Fruit fly (Drosophila melanogaster) Kc167 (cell line): Measurements from ENCODE around the gene CG12541.

ENCODE experiments used
- Myc ChIP-seq: fragments of >200 bp; optimal IDR thresholded peaks from 2 replicates; lab custom pipeline; 2017; ENCODE audit warnings: missing external identifiers
- Sin3A ChIP-seq: fragments of >200 bp; optimal IDR thresholded peaks from 2 replicates; lab custom pipeline; 2018; ENCODE audit warnings: missing external identifiers
- h ChIP-seq: fragments of >200 bp; optimal IDR thresholded peaks from 3 replicates; lab custom pipeline; 2018; ENCODE audit warnings: missing external identifiers
- insv ChIP-seq: fragments of >200 bp; optimal IDR thresholded peaks from 3 replicates; lab custom pipeline; 2018; ENCODE audit warnings: missing external identifiers
- psq ChIP-seq: fragments of >200 bp; optimal IDR thresholded peaks from 2 replicates; lab custom pipeline; 2017; ENCODE audit warnings: missing external identifiers
- ttk ChIP-seq: sonication (Bioruptor generic); optimal IDR thresholded peaks from 2 replicates; lab custom pipeline; 2017; ENCODE audit warnings: missing external identifiers

The CG12541 gene

DNA sequence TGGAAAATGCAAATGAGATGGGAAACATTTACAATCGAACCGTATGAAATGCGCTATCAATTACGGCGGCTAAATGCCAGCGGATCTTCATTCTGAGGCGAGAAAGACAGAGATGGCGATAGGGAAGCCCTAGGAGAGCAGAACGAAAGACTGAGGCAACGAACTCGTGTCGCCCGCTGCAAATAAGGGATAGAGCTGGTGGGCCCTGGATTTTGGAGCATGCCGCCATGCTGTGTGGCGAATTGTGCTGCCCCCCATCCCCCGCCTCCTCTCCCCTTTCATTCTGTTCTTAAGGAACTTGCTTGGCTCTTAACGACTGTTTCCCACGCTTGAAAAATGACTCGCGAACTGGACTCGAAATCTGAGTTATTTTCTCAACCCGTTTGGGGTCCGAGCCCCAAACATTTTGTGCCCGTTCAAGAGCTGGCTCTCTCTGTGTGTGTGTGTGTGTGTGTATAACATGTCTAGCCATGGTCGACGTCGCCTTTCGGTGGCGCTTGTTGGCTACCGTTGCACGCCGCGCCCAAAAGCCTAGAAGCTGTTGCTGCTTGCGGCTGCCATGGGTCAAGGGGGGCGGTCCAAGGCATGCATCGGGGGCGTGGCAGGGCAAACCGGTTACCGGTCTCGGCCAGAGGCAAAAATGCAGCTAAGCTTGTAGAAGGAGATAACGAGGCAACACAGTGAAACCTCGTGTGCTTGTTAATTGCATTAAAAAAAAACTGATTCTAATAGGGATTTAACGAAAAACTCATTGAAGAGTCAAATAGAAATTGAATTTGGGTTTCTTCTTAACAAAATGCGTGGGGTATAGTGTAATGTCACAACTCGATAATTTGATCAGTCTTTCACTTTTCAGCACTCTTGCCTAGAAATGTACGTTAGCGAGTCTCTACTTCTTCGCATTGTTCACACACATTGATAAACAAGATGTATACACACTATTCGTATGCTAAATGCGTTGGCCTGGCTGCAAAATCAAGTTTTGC, 57.5 kb downstream of the CG12541 start:
- no peak for TF ChIP-seq psq (lab: Kevin White, UChicago)
- TF ChIP-seq h (lab: Kevin White, UChicago), result no peak
- TF ChIP-seq ttk (lab: Kevin White, UChicago), result no peak
- no peak for TF ChIP-seq Sin3A (lab: Kevin White, UChicago)
- no peak for TF ChIP-seq Myc (lab: Kevin White, UChicago)
- no peak for TF ChIP-seq insv

- no peak for TF ChIP-seq insv
- TF ChIP-seq psq (lab: Kevin White, UChicago), result no peak
- no peak for TF ChIP-seq Myc (lab: Kevin White, UChicago)
- no peak for TF ChIP-seq ttk (lab: Kevin White, UChicago)
- no peak for TF ChIP-seq Sin3A (lab: Kevin White, UChicago)
These were observed 58.2 kb downstream of the CG12541 start for dm6 chrX:7007693-7008092.

DNA sequence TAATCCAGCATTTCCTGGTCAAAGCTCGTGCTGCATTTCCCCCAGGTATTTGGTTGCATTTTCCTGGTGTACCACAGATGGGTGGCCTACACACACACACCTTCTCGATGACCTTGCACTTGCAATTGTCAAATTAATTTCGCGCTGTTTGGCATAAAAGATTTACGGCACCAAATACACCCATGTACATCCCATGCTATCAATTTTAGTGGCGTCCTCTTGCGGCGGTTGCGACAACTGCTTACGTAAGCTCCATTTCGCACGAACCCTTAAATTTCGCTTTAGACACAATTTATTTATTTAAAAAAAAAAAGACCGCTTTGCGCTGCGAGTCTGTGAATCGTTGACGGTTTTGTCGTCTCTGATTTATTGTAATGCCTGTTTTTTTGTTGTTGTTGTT, 60.4 kb downstream of the CG12541 start:
- TF ChIP-seq ttk (lab: Kevin White, UChicago) (no peak), Sin3A (lab: Kevin White, UChicago) (no peak), Myc (lab: Kevin White, UChicago) (no peak), insv (no peak), psq (lab: Kevin White, UChicago) (no peak), h (lab: Kevin White, UChicago) (no peak)

dm6 chrX:7004101-7004700, 61.7 kb downstream of the CG12541 start:
- no peak for TF ChIP-seq insv
- TF ChIP-seq psq (lab: Kevin White, UChicago), result no peak
- no peak for TF ChIP-seq Myc (lab: Kevin White, UChicago)
- no peak for TF ChIP-seq h (lab: Kevin White, UChicago)
- no peak for TF ChIP-seq Sin3A (lab: Kevin White, UChicago)
- TF ChIP-seq ttk (lab: Kevin White, UChicago), result no peak

DNA sequence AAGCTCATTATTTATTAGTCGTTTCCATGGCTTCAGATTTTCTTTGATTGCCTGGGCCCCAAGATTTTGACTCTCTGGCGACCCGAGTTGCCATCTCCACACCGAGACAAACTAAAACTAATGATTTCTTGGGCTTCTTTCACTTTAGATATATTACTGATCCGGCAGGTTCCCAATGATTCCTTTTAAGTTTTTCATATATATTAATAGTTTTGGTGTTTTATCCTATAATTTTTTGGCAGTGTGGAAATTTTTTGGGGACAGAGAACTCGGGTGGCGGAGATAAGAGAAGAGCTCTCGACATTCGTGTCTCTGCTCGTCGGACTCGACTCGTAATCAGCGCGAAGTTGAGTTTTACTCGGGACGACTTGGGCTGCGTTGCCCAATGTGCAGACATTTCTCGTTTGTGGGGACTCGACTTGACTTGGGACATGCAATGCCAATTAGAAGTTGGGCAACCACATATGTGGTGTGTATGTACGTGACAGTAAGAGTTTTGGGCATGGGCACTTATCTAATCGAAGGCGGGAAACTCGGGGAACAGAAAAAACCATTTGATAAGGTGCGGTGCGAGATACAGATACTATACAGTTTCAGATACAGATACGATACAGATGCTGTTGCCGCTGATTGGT, 64.6 kb downstream of the CG12541 start:
- TF ChIP-seq Myc (lab: Kevin White, UChicago) (no peak), insv (no peak), Sin3A (lab: Kevin White, UChicago) (no peak), psq (lab: Kevin White, UChicago) (no peak), h (lab: Kevin White, UChicago) (no peak), ttk (lab: Kevin White, UChicago) (no peak)

dm6 chrX:7000444-7001134, 65.3 kb downstream of the CG12541 start:
- TF ChIP-seq Myc (lab: Kevin White, UChicago), result no peak

- no peak for TF ChIP-seq insv
- no peak for TF ChIP-seq ttk (lab: Kevin White, UChicago)
- TF ChIP-seq Sin3A (lab: Kevin White, UChicago), result no peak
- TF ChIP-seq psq (lab: Kevin White, UChicago), result no peak
- no peak for TF ChIP-seq Myc (lab: Kevin White, UChicago)
- TF ChIP-seq h (lab: Kevin White, UChicago), result no peak
These were observed 67.4 kb downstream of the CG12541 start, which contains the start of gene Inx2 for dm6 chrX:6998492-6998852. TSS of gene Inx2 (plus strand) at chrX:6998672.

DNA sequence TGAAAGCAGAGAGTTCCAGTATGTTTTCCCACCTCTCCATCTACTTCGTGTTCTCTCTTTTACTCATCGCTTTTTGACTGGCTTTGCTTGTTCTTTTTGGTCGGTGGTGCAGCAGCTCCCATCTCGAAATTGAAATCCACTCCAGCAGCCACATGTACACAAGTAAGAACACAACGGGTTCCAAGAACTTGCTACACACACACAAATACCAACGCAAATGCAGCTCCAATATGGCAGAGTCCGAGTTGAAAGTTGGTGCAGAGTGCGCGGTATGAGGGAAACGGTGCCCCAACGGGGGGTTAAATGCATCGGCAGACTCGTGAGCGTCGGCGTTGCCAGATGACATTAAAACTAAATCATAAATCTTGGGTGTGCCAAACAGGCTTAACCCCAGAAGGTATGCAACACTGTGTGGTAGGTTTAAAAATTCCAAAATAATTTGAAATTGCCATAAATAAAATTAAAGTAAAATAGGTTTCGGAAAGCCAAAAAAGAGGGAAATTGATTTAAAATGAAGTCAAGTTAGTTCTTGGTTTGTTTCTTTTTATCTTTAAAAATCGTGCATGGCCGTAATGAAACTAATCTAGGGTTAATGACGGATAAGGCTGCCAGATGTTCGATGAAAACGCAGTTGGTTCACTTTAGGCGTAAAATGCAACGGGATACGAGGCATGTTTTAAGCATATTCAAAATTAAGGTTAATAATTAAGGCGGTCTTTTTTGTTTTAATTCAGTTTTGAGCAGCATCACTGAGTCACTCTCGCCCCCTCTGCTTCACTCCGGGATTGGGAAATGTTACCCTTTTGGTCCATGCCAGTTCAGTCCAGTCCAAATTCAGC, 68.0 kb downstream of the CG12541 start:
- no peak for TF ChIP-seq ttk (lab: Kevin White, UChicago)

DNA sequence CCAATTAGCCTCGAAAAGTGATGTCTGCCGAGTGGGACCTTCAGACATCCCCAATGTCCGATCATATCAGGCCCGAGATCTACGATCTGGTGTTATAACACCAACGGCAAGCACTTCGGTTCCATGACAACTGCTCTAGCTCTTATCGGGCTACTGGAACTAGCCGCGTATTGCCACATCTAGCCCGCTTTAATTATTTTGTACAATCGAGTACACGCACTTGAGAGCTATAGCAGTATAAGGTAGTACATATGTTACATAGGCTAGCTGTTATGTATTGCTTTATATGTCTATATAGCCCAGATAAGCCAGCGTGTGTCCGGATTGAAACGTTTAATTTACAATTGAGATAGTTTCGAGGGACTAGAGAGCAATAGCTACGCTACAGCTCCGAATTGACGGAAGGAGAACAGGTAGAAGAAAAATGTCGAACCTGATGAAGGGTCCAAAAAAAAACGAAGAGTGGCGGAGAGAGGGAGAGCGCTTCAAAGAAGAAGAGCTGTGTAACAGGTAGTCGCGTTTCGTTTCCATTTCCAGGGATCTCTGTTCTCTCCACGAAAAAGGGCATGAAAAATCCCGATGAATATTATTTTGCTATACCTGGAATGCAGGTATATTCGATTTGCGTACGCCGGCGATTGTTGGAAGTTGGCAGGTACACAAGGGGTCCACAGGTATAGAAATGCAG, 68.7 kb downstream of the CG12541 start:
- TF ChIP-seq Sin3A (lab: Kevin White, UChicago) (no peak), psq (lab: Kevin White, UChicago) (no peak), ttk (lab: Kevin White, UChicago) (no peak), Myc (lab: Kevin White, UChicago) (no peak), h (lab: Kevin White, UChicago) (no peak), insv (no peak)

DNA sequence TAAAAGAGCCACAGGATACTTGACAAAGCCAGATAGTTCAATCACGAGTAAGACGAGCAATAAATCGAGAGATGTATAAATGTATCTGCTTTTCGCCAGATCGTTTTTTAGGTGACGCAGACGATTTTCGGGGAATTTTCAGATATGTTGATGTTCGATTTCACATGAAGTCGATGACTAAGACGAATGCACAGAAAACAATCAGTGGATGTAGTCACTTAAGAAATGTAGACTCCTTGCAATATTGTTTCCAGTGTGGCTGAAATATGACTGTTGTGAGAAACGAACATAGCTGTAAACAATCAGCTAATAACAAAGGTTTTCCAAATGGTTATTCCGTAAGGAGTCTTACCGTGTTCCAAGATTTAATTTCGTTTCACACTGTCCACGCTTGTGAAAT, 69.7 kb downstream of the CG12541 start:
- no peak for TF ChIP-seq insv
- TF ChIP-seq Sin3A (lab: Kevin White, UChicago), result no peak
- no peak for TF ChIP-seq psq (lab: Kevin White, UChicago)
- no peak for TF ChIP-seq Myc (lab: Kevin White, UChicago)
- no peak for TF ChIP-seq ttk (lab: Kevin White, UChicago)
- no peak for TF ChIP-seq h (lab: Kevin White, UChicago)
